Worm (Caenorhabditis elegans) whole organism, L1 larva: ENCODE data around the gene ZK856.14.

Experiments used
- dpl-1 ChIP-seq, 3 experiments: fragments of 150-350 bp in 2 of 3; sonication (generic microtip) in 1 of 3; optimal IDR thresholded peaks; 2 replicates each; lab custom pipeline; 2014 to 2017; ENCODE audit warnings: missing biosample characterization in 3 of 3, missing genetic modification characterization in 3 of 3, missing genetic modification reagents in 3 of 3
- efl-1 ChIP-seq, 4 experiments: fragments of 150-350 bp; optimal IDR thresholded peaks in 3 of 4; peaks in 1 of 4; 1 replicate in 1 of 4; 2 replicates in 3 of 4; lab custom pipeline; 2014; ENCODE audit warnings: missing biosample characterization in 2 of 4, missing genetic modification characterization in 2 of 4, missing genetic modification reagents in 2 of 4
- jun-1 ChIP-seq: fragments of 150-350 bp; optimal IDR thresholded peaks from 2 replicates; lab custom pipeline; 2014; ENCODE audit warnings: missing biosample characterization, missing genetic modification reagents, missing genetic modification characterization
- lin-35 ChIP-seq, 2 experiments: fragments of 150-350 bp; optimal IDR thresholded peaks; 2 replicates each; lab custom pipeline; 2014; ENCODE audit warnings: missing biosample characterization in 2 of 2, missing genetic modification characterization in 2 of 2, missing genetic modification reagents in 2 of 2
- mab-9 ChIP-seq: fragments of 200-800 bp; sonication (Bioruptor generic); IDR thresholded peaks from 2 replicates; pipeline ENCODE4 v1.3.6; 2022; ENCODE audit warnings: missing genetic modification reagents, missing genetic modification characterization, missing compliant biosample characterization
- nhr-11 ChIP-seq: fragments of 150-350 bp; optimal IDR thresholded peaks from 2 replicates; lab custom pipeline; 2014; ENCODE audit warnings: missing biosample characterization, missing genetic modification characterization
- nhr-71 ChIP-seq: sonication (generic microtip); optimal IDR thresholded peaks from 2 replicates; lab custom pipeline; 2016; ENCODE audit warnings: mild to moderate bottlenecking, missing genetic modification characterization, moderate library complexity, missing compliant biosample characterization
- nhr-77 ChIP-seq: fragments of 150-350 bp; optimal IDR thresholded peaks from 2 replicates; lab custom pipeline; 2014; ENCODE audit warnings: missing biosample characterization, missing genetic modification characterization
- pqm-1 ChIP-seq: sonication (generic microtip); optimal IDR thresholded peaks from 3 replicates; lab custom pipeline; 2017; ENCODE audit warnings: missing biosample characterization, missing genetic modification characterization
- unc-62 ChIP-seq: fragments of 150-350 bp; optimal IDR thresholded peaks from 2 replicates; lab custom pipeline; 2014; ENCODE audit warnings: missing biosample characterization, missing genetic modification reagents, missing genetic modification characterization

- TF ChIP-seq lin-35 (GFP tag; optimal IDR thresholded peaks at IDR 0.05; lab: Kevin White, UChicago) = no peak
- no peak for TF ChIP-seq jun-1 (tag; lab: Kevin White, UChicago)
- TF ChIP-seq nhr-71 (tag; lab: Kevin White, UChicago) = no peak
- no peak for TF ChIP-seq dpl-1 (GFP tag; optimal IDR thresholded peaks at IDR 0.05; lab: Kevin White, UChicago)
- TF ChIP-seq pqm-1 (tag; lab: Kevin White, UChicago) = no peak
- TF ChIP-seq efl-1 (optimal IDR thresholded peaks at IDR 0.05; lab: Kevin White, UChicago) = no peak
- TF ChIP-seq efl-1 (GFP tag; optimal IDR thresholded peaks at IDR 0.05 in 1 of 2; lab: Kevin White, UChicago) = no peak
- TF ChIP-seq nhr-77 = no peak
- TF ChIP-seq nhr-11 (tag; lab: Kevin White, UChicago) = no peak
- no peak for TF ChIP-seq mab-9 (GFP tag; lab: Robert Waterston, UW)
- no peak for TF ChIP-seq unc-62 (GFP tag; lab: Kevin White, UChicago)
Measured at ce11 chrV:10246967-10247366, 30.1 kb downstream of the ZK856.14 start.
